Fruit fly (Drosophila melanogaster) whole organism, embryonic: Measurements from ENCODE around the gene Gdi.

ENCODE experiments used
- Aef1 ChIP-seq: fragments of 200-800 bp; sonication (Bioruptor generic); IDR thresholded peaks from 3 replicates; pipeline ENCODE4 v1.3.6; 2022; ENCODE audit warnings: missing biosample characterization, missing genetic modification characterization
- Asciz ChIP-seq: fragments of 200-800 bp; sonication (Bioruptor generic); optimal IDR thresholded peaks from 2 replicates; lab custom pipeline; 2017; ENCODE audit warnings: missing biosample characterization, mild to moderate bottlenecking, missing genetic modification characterization, missing genetic modification reagents
- CG10366 ChIP-seq: fragments of 200-800 bp; sonication (Bioruptor generic); IDR thresholded peaks from 2 replicates; pipeline ENCODE4 v1.3.6; 2022; ENCODE audit warnings: missing biosample characterization, missing genetic modification characterization
- CG10462 ChIP-seq: fragments of 200-800 bp; sonication (Bioruptor generic); optimal IDR thresholded peaks from 2 replicates; lab custom pipeline; 2016; ENCODE audit warnings: missing biosample characterization, missing genetic modification characterization
- CG11085 ChIP-seq: fragments of 200-800 bp; sonication (Bioruptor generic); IDR thresholded peaks from 2 replicates; pipeline ENCODE4 v1.3.6; 2022; ENCODE audit warnings: missing biosample characterization, missing genetic modification characterization
- CG11696 ChIP-seq: fragments of 200-800 bp; sonication (Bioruptor generic); IDR thresholded peaks from 2 replicates; pipeline ENCODE4 v1.3.6; 2022; ENCODE audit warnings: missing biosample characterization, missing genetic modification characterization
- CG13287 ChIP-seq: fragments of 200-800 bp; sonication (Bioruptor generic); IDR thresholded peaks from 2 replicates; pipeline ENCODE4 v1.3.6; 2022; ENCODE audit warnings: missing biosample characterization, missing genetic modification characterization; ENCODE audit not compliant: partially characterized antibody
- CG1529 ChIP-seq: fragments of 200-800 bp; sonication (Bioruptor generic); optimal IDR thresholded peaks from 3 replicates; lab custom pipeline; 2018; ENCODE audit warnings: missing biosample characterization, missing genetic modification characterization
- CG15479 ChIP-seq: fragments of 200-800 bp; sonication (Bioruptor generic); optimal IDR thresholded peaks from 3 replicates; lab custom pipeline; 2019; ENCODE audit warnings: missing biosample characterization, mild to moderate bottlenecking, missing genetic modification characterization, moderate library complexity
- CG17359 ChIP-seq: fragments of 200-800 bp; sonication (Bioruptor generic); optimal IDR thresholded peaks from 3 replicates; lab custom pipeline; 2018; ENCODE audit warnings: missing biosample characterization, mild to moderate bottlenecking, missing genetic modification characterization, moderate library complexity
- CG17829 ChIP-seq: fragments of 200-800 bp; optimal IDR thresholded peaks from 2 replicates; lab custom pipeline; 2019; ENCODE audit warnings: missing biosample characterization, mild to moderate bottlenecking, missing genetic modification characterization, moderate library complexity
- CG18476 ChIP-seq: fragments of 200-800 bp; sonication (Bioruptor generic); optimal IDR thresholded peaks from 2 replicates; lab custom pipeline; 2016; ENCODE audit warnings: missing biosample characterization, mild to moderate bottlenecking, missing genetic modification characterization
- CG18599 ChIP-seq: fragments of 200-800 bp; sonication (Bioruptor generic); optimal IDR thresholded peaks from 3 replicates; lab custom pipeline; 2017; ENCODE audit warnings: missing biosample characterization, missing genetic modification characterization, mild to moderate bottlenecking, moderate library complexity, missing genetic modification reagents
- CG2129 ChIP-seq: fragments of 200-800 bp; sonication (Bioruptor generic); IDR thresholded peaks from 2 replicates; pipeline ENCODE4 v1.3.6; 2022; ENCODE audit warnings: missing biosample characterization, missing genetic modification characterization; ENCODE audit not compliant: partially characterized antibody
- CG31388 ChIP-seq: fragments of 200-800 bp; sonication (Bioruptor generic); optimal IDR thresholded peaks from 2 replicates; lab custom pipeline; 2016; ENCODE audit warnings: missing biosample characterization, missing genetic modification characterization
- CG3281 ChIP-seq: fragments of 200-800 bp; sonication (Bioruptor generic); optimal IDR thresholded peaks from 3 replicates; lab custom pipeline; 2017; ENCODE audit warnings: missing biosample characterization, mild to moderate bottlenecking, missing genetic modification characterization
- CG4617 ChIP-seq: fragments of 200-800 bp; sonication (Bioruptor generic); optimal IDR thresholded peaks from 3 replicates; lab custom pipeline; 2016; ENCODE audit warnings: missing biosample characterization, missing genetic modification characterization, borderline replicate concordance
- CG7928 ChIP-seq: fragments of 200-800 bp; sonication (Bioruptor generic); optimal IDR thresholded peaks from 2 replicates; lab custom pipeline; 2017; ENCODE audit warnings: missing biosample characterization, mild to moderate bottlenecking, missing genetic modification characterization
- CTCF ChIP-seq: fragments of 200-800 bp; sonication (Bioruptor generic); optimal IDR thresholded peaks from 2 replicates; lab custom pipeline; 2017; ENCODE audit warnings: missing biosample characterization, mild to moderate bottlenecking, missing genetic modification characterization, moderate library complexity
- Deaf1 ChIP-seq: fragments of 200-800 bp; optimal IDR thresholded peaks from 3 replicates; lab custom pipeline; 2019; ENCODE audit warnings: missing biosample characterization, mild to moderate bottlenecking, missing genetic modification characterization, moderate library complexity
- Dek ChIP-seq: fragments of 200-800 bp; sonication (Bioruptor generic); optimal IDR thresholded peaks from 3 replicates; lab custom pipeline; 2019; ENCODE audit warnings: missing biosample characterization, mild to moderate bottlenecking, missing genetic modification characterization, moderate library complexity
- Dip3 ChIP-seq: fragments of 200-800 bp; sonication (Bioruptor generic); optimal IDR thresholded peaks from 3 replicates; lab custom pipeline; 2016; ENCODE audit warnings: missing biosample characterization, missing genetic modification characterization
- Dll ChIP-seq: fragments of 200-800 bp; sonication (Bioruptor generic); IDR thresholded peaks from 4 replicates; pipeline ENCODE4 v1.3.6; 2022; ENCODE audit warnings: missing biosample characterization, missing genetic modification characterization; ENCODE audit not compliant: partially characterized antibody
- Dref ChIP-seq: fragments of 200-800 bp; sonication (Bioruptor generic); IDR thresholded peaks from 2 replicates; pipeline ENCODE4 v1.3.6; 2022; ENCODE audit warnings: missing biosample characterization, missing genetic modification characterization
- Elba2 ChIP-seq: fragments of 200-800 bp; sonication (Bioruptor generic); optimal IDR thresholded peaks from 3 replicates; lab custom pipeline; 2016; ENCODE audit warnings: missing biosample characterization, missing genetic modification characterization
- Fer1 ChIP-seq: fragments of 200-800 bp; sonication (Bioruptor generic); optimal IDR thresholded peaks from 2 replicates; lab custom pipeline; 2017; ENCODE audit warnings: missing biosample characterization, mild to moderate bottlenecking, missing genetic modification characterization
- Fer3 ChIP-seq: fragments of 200-800 bp; sonication (Bioruptor generic); optimal IDR thresholded peaks from 2 replicates; lab custom pipeline; 2018; ENCODE audit warnings: missing biosample characterization, mild to moderate bottlenecking, missing genetic modification characterization, moderate library complexity
- Meics ChIP-seq: fragments of 200-800 bp; sonication (Bioruptor generic); optimal IDR thresholded peaks from 2 replicates; lab custom pipeline; 2017; ENCODE audit warnings: missing biosample characterization, mild to moderate bottlenecking, missing genetic modification characterization
- Oli ChIP-seq: fragments of 200-800 bp; sonication (Bioruptor generic); optimal IDR thresholded peaks from 2 replicates; lab custom pipeline; 2018; ENCODE audit warnings: missing biosample characterization, mild to moderate bottlenecking, missing genetic modification characterization, moderate library complexity
- Opbp ChIP-seq: fragments of 200-800 bp; sonication (Bioruptor generic); IDR thresholded peaks from 3 replicates; pipeline ENCODE4 v1.3.6; 2022; ENCODE audit warnings: missing biosample characterization, missing genetic modification characterization; ENCODE audit not compliant: partially characterized antibody
- Ptx1 ChIP-seq: fragments of 200-800 bp; sonication (Bioruptor generic); IDR thresholded peaks from 2 replicates; pipeline ENCODE4 v1.3.6; 2022; ENCODE audit warnings: missing biosample characterization, missing genetic modification characterization
- Rfx ChIP-seq: fragments of 200-800 bp; sonication (Bioruptor generic); IDR thresholded peaks from 2 replicates; pipeline ENCODE4 v1.3.6; 2022; ENCODE audit warnings: missing biosample characterization, missing genetic modification characterization
- Scr ChIP-seq: fragments of 200-800 bp; sonication (Bioruptor generic); IDR thresholded peaks from 2 replicates; pipeline ENCODE4 v1.3.6; 2022; ENCODE audit warnings: missing biosample characterization, missing genetic modification characterization; ENCODE audit not compliant: partially characterized antibody
- Xrp1 ChIP-seq: fragments of 200-800 bp; sonication (Bioruptor generic); IDR thresholded peaks from 2 replicates; pipeline ENCODE4 v1.3.6; 2022; ENCODE audit warnings: missing biosample characterization, missing genetic modification characterization
- ab ChIP-seq: fragments of 200-800 bp; sonication (Bioruptor generic); optimal IDR thresholded peaks from 2 replicates; lab custom pipeline; 2016; ENCODE audit warnings: missing biosample characterization, missing genetic modification characterization
- bbx ChIP-seq: fragments of 200-800 bp; sonication (Bioruptor generic); IDR thresholded peaks from 2 replicates; pipeline ENCODE4 v1.3.6; 2022; ENCODE audit warnings: missing biosample characterization, missing genetic modification characterization; ENCODE audit not compliant: partially characterized antibody
- crol ChIP-seq: fragments of 200-800 bp; sonication (Bioruptor generic); IDR thresholded peaks from 2 replicates; pipeline ENCODE4 v1.3.6; 2022; ENCODE audit warnings: missing biosample characterization, missing genetic modification characterization
- eve ChIP-seq, 2 experiments: fragments of >200 bp; optimal IDR thresholded peaks; 2 replicates each; lab custom pipeline; 2017; ENCODE audit warnings: missing biosample characterization in 2 of 2, missing genetic modification characterization in 2 of 2
- gem ChIP-seq: fragments of 200-800 bp; sonication (Bioruptor generic); optimal IDR thresholded peaks from 2 replicates; lab custom pipeline; 2019; ENCODE audit warnings: missing biosample characterization, mild to moderate bottlenecking, missing genetic modification characterization, moderate library complexity
- grn ChIP-seq: fragments of 200-800 bp; sonication (Bioruptor generic); optimal IDR thresholded peaks from 3 replicates; lab custom pipeline; 2017; ENCODE audit warnings: missing biosample characterization, missing genetic modification characterization
- hbn ChIP-seq: fragments of 200-800 bp; sonication (Bioruptor generic); IDR thresholded peaks from 2 replicates; pipeline ENCODE4 v1.3.6; 2022; ENCODE audit warnings: missing biosample characterization, missing genetic modification characterization; ENCODE audit not compliant: partially characterized antibody
- her ChIP-seq: fragments of 200-800 bp; sonication (Bioruptor generic); optimal IDR thresholded peaks from 2 replicates; lab custom pipeline; 2016; ENCODE audit warnings: missing biosample characterization, missing genetic modification characterization
- hth ChIP-seq: fragments of >200 bp; optimal IDR thresholded peaks from 2 replicates; lab custom pipeline; 2017; ENCODE audit warnings: inconsistent platforms
- knrl ChIP-seq: fragments of 200-800 bp; sonication (Bioruptor generic); IDR thresholded peaks from 3 replicates; pipeline ENCODE4 v1.3.6; 2022; ENCODE audit warnings: missing biosample characterization, missing genetic modification characterization; ENCODE audit not compliant: partially characterized antibody
- lov ChIP-seq, 2 experiments: fragments of 200-800 bp in 1 of 2; fragments of >200 bp in 1 of 2; sonication (Bioruptor generic) in 1 of 2; IDR thresholded peaks in 1 of 2; optimal IDR thresholded peaks in 1 of 2; 2 replicates in 1 of 2; 3 replicates in 1 of 2; pipeline versions ENCODE4 v1.3.6 to Lab custom; 2017 to 2022; ENCODE audit warnings: missing biosample characterization in 1 of 2, missing genetic modification characterization in 1 of 2
- pho ChIP-seq: fragments of 200-800 bp; sonication (Bioruptor generic); optimal IDR thresholded peaks from 2 replicates; lab custom pipeline; 2016; ENCODE audit warnings: missing biosample characterization, missing genetic modification characterization
- psq ChIP-seq: fragments of 200-800 bp; sonication (Bioruptor generic); optimal IDR thresholded peaks from 2 replicates; lab custom pipeline; 2017; ENCODE audit warnings: missing biosample characterization, missing genetic modification characterization
- ro ChIP-seq: fragments of 200-800 bp; sonication (Bioruptor generic); IDR thresholded peaks from 2 replicates; pipeline ENCODE4 v1.3.6; 2022; ENCODE audit warnings: missing biosample characterization, missing genetic modification characterization
- salm ChIP-seq: fragments of 200-800 bp; sonication (Bioruptor generic); optimal IDR thresholded peaks from 2 replicates; lab custom pipeline; 2018; ENCODE audit warnings: missing biosample characterization, mild to moderate bottlenecking, missing genetic modification characterization
- sim ChIP-seq: fragments of 200-800 bp; sonication (Bioruptor generic); IDR thresholded peaks from 2 replicates; pipeline ENCODE4 v1.3.6; 2022; ENCODE audit warnings: missing biosample characterization, missing genetic modification characterization
- zfh1 ChIP-seq: fragments of 200-800 bp; sonication (Bioruptor generic); IDR thresholded peaks from 3 replicates; pipeline ENCODE4 v1.3.6; 2022; ENCODE audit warnings: missing biosample characterization, missing genetic modification characterization

Gdi gene

DNA sequence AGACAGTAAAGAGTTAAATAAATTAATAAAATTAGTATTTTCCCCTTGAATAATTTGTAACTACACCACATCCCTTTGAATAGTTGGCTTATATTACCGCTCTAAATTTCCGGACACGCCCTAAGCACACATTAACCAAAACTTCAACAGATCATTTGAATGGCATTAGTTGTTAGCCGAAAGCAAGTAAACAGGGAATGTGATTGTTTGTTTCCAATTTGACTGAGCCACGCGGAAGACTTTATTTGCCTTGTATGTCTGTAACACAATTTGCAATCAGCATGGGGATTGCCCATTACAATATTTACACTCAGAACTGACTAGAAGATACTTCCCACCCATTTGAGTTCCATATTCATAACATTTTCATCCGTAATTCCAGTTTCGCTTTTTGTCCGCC is 15.0 kb upstream of the Gdi start (continued):
- TF ChIP-seq Deaf1 (tag; lab: Kevin White, UChicago) (no peak), CG3281 (GFP tag; lab: Kevin White, UChicago) (peak; percentile 53), CG4617 (no peak), CG18599 (peak; percentile 48), Dip3 (GFP tag; lab: Kevin White, UChicago) (no peak), CG11696 (GFP tag; lab: Robert Waterston, UW) (peak; percentile 35), hbn (GFP tag; lab: Robert Waterston, UW) (no peak), zfh1 (GFP tag; lab: Robert Waterston, UW) (0 out of 3 replicates have a peak, but pooled peaks have one; percentile 23), CG15479 (no peak), CG13287 (GFP tag; lab: Robert Waterston, UW) (no peak), hth (no peak), pho (GFP tag; lab: Kevin White, UChicago) (peak; percentile 21), Ptx1 (GFP tag; lab: Robert Waterston, UW) (no peak), CTCF (no peak), CG31388 (no peak), CG10462 (no peak), CG10366 (no peak), CG11085 (GFP tag; lab: Robert Waterston, UW) (no peak), salm (no peak), grn (GFP tag; lab: Kevin White, UChicago) (no peak), psq (no peak), Xrp1 (GFP tag; lab: Robert Waterston, UW) (0 out of 2 replicates have a peak, but pooled peaks have one; percentile 10), Rfx (GFP tag; lab: Robert Waterston, UW) (peak; percentile 51; the same call in 1 of the 2 replicates), gem (tag; lab: Kevin White, UChicago) (peak; percentile 2), bbx (GFP tag; lab: Robert Waterston, UW) (no peak), Oli (tag; lab: Kevin White, UChicago) (no peak), CG18476 (no peak), Fer1 (GFP tag; lab: Kevin White, UChicago) (peak; percentile 72), Elba2 (GFP tag; lab: Kevin White, UChicago) (no peak), Meics (GFP tag; lab: Kevin White, UChicago) (peak; percentile 58), Fer3 (tag; lab: Kevin White, UChicago) (peak; percentile 21), Dll (GFP tag; lab: Robert Waterston, UW) (no peak), Aef1 (GFP tag; lab: Robert Waterston, UW) (no peak), Dref (GFP tag; lab: Robert Waterston, UW) (no peak), ro (no peak), CG17359 (tag; lab: Kevin White, UChicago) (no peak), crol (GFP tag; lab: Robert Waterston, UW) (no peak), CG17829 (tag; lab: Kevin White, UChicago) (no peak), her (GFP tag; lab: Kevin White, UChicago) (no peak), lov (optimal IDR thresholded peaks at IDR 0.05; lab: Kevin White, UChicago) (no peak), lov (GFP tag; IDR thresholded peaks at IDR 0.05; lab: Robert Waterston, UW) (no peak), CG7928 (GFP tag; lab: Kevin White, UChicago) (no peak), CG1529 (no peak), eve (GFP tag; optimal IDR thresholded peaks at IDR 0.05; lab: Kevin White, UChicago) (no peak), Dek (tag; lab: Kevin White, UChicago) (no peak), sim (GFP tag; lab: Robert Waterston, UW) (no peak), Scr (GFP tag; lab: Robert Waterston, UW) (no peak), ab (GFP tag; lab: Kevin White, UChicago) (no peak), Opbp (GFP tag; lab: Robert Waterston, UW) (no peak), CG2129 (no peak), Asciz (GFP tag; lab: Kevin White, UChicago) (peak; percentile 7), knrl (GFP tag; lab: Robert Waterston, UW) (no peak)
